Fruit fly (Drosophila melanogaster): ENCODE measurements around the gene CG13760.
A peak's percentile ranks its signal among the peaks of the same experiment; 100 is the strongest.

The CG13760 gene

DNA sequence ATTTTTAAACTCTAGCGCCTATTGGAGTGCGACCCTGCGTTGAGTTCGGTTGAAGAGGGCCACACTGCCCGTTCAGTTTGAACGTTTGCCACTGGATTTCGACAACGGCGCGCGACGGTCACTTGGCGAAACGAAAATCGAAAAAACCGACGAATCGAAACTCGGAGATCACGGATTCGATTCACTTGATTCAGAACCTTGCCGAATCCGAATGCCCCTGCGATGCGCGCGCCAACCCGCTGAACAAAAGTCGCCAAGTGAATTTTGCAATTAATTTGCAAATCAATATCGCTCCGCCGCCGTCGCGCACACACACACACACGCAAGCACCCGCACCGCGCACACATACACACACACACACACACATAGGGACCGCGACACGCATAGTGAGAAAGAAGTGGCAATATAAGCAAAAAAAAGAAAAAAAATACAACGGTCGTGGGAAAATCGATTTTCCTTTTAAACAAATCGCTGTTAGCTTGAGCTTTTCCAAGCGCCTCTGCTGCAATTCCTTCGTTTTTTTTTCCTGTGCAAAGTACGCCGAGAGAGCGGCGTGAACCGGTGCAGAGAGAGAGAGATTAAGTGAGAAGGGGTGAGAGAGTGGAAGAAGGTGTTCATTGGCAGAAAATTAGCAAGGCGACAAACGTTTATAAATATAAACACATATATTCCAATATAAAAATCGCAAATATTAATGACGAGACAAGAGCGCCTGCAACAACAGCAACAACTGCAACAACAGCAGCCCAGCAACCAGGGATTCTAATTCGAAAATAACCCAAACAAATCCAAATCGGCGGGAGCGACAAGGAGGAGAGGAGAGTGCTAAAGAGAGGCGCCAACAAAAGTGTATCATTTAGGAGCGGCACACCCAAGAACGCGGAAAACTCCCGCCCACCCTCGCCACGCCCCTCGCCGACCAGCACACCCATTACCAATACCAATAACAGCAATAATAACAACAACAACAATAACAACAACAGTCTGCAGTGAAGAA is 3.2 kb upstream of the CG13760 start, which contains the start of gene egh (continued):
- no peak for TF ChIP-seq CG11398 (GFP tag; optimal IDR thresholded peaks at IDR 0.05)
- peak; percentile 48 for TF ChIP-seq BEAF-32 (GFP tag; optimal IDR thresholded peaks at IDR 0.05)
- no peak for TF ChIP-seq CG14965 (GFP tag; optimal IDR thresholded peaks at IDR 0.05; ENCODE audit: borderline replicate concordance)
- peak; percentile 99 for TF ChIP-seq CG2116 (GFP tag; optimal IDR thresholded peaks at IDR 0.05)
- no peak for TF ChIP-seq CG2129 (GFP tag; IDR thresholded peaks at IDR 0.05; ENCODE audit: partially characterized antibody)
- TF ChIP-seq Dip3 (GFP tag; optimal IDR thresholded peaks at IDR 0.05): no peak
- TF ChIP-seq CG5245 (GFP tag; optimal IDR thresholded peaks at IDR 0.05): no peak
- peak; percentile 43 for TF ChIP-seq her (GFP tag; optimal IDR thresholded peaks at IDR 0.05)
- TF ChIP-seq bbx (GFP tag; IDR thresholded peaks at IDR 0.05; ENCODE audit: partially characterized antibody): peak; percentile 39
- 0 out of 3 replicates have a peak, but pooled peaks have one; percentile 14 for TF ChIP-seq CG16813 (GFP tag; IDR thresholded peaks at IDR 0.05; ENCODE audit: partially characterized antibody)
- TF ChIP-seq bowl (GFP tag; IDR thresholded peaks at IDR 0.05): no peak
- TF ChIP-seq Trl (optimal IDR thresholded peaks at IDR 0.05): peak; percentile 76 to 92
- peak; percentile 51 for TF ChIP-seq Trl (GFP tag; optimal IDR thresholded peaks at IDR 0.05)
- TF ChIP-seq eyg (GFP tag; optimal IDR thresholded peaks at IDR 0.05): no peak
- no peak for TF ChIP-seq CG18262 (tag; optimal IDR thresholded peaks at IDR 0.05)
- TF ChIP-seq gro (GFP tag; optimal IDR thresholded peaks at IDR 0.05): no peak
- 0 out of 2 replicates have a peak, but pooled peaks have one; percentile 32 for TF ChIP-seq CG5953 (GFP tag; IDR thresholded peaks at IDR 0.05)
- TF ChIP-seq CG15479 (GFP tag; optimal IDR thresholded peaks at IDR 0.05): no peak
- TF ChIP-seq mirr (GFP tag; optimal IDR thresholded peaks at IDR 0.05): no peak
- no peak for TF ChIP-seq CoRest (tag; optimal IDR thresholded peaks at IDR 0.05)
- TF ChIP-seq Fer3 (tag; optimal IDR thresholded peaks at IDR 0.05): no peak
- 0 out of 3 replicates have a peak, but pooled peaks have one; percentile 17 for TF ChIP-seq dysf (GFP tag; IDR thresholded peaks at IDR 0.05)
- no peak for TF ChIP-seq CG17912 (GFP tag; optimal IDR thresholded peaks at IDR 0.05)
- peak in 1 of 2 experiments; percentile 60 for TF ChIP-seq insv (GFP tag; optimal IDR thresholded peaks at IDR 0.05)
- TF ChIP-seq Awh (GFP tag; IDR thresholded peaks at IDR 0.05): no peak
- no peak for TF ChIP-seq crp (GFP tag; optimal IDR thresholded peaks at IDR 0.05)
- TF ChIP-seq Sin3A (optimal IDR thresholded peaks at IDR 0.05): peak; percentile 43
- no peak for TF ChIP-seq twi (tag; optimal IDR thresholded peaks at IDR 0.05)
- TF ChIP-seq mld (GFP tag; IDR thresholded peaks at IDR 0.05; ENCODE audit: partially characterized antibody): no peak
- no peak for TF ChIP-seq CG12744 (GFP tag; optimal IDR thresholded peaks at IDR 0.05)
- peak; percentile 69 for TF ChIP-seq CG32772 (GFP tag; IDR thresholded peaks at IDR 0.05)
- TF ChIP-seq da (GFP tag; optimal IDR thresholded peaks at IDR 0.05): no peak
- no peak for TF ChIP-seq CG12391 (tag; optimal IDR thresholded peaks at IDR 0.05)
- TF ChIP-seq lov (optimal IDR thresholded peaks at IDR 0.05): no peak
- no peak for TF ChIP-seq lov (GFP tag; IDR thresholded peaks at IDR 0.05)
- peak; percentile 97 for TF ChIP-seq CG9797 (GFP tag; optimal IDR thresholded peaks at IDR 0.05)
- no peak for TF ChIP-seq slp2 (GFP tag; optimal IDR thresholded peaks at IDR 0.05)
- no peak for TF ChIP-seq CG8924 (tag; optimal IDR thresholded peaks at IDR 0.05)
- no peak for TF ChIP-seq Opbp (GFP tag; IDR thresholded peaks at IDR 0.05; ENCODE audit: partially characterized antibody)
- TF ChIP-seq Ptx1 (GFP tag; IDR thresholded peaks at IDR 0.05): peak; percentile 60
- TF ChIP-seq ara (GFP tag; IDR thresholded peaks at IDR 0.05): no peak
- TF ChIP-seq bab2 (GFP tag; optimal IDR thresholded peaks at IDR 0.05): no peak
- TF ChIP-seq Oaz (GFP tag; IDR thresholded peaks at IDR 0.05): no peak
- no peak for TF ChIP-seq otp (GFP tag; IDR thresholded peaks at IDR 0.05)
- no peak for TF ChIP-seq Dip2 (GFP tag; IDR thresholded peaks at IDR 0.05)
- TF ChIP-seq CG2889 (GFP tag; IDR thresholded peaks at IDR 0.05): 0 out of 3 replicates have a peak, but pooled peaks have one; percentile 45
- no peak for TF ChIP-seq lmd (GFP tag; IDR thresholded peaks at IDR 0.05)
- peak; percentile 27; the same call in 1 of the 3 replicates for TF ChIP-seq zfh1 (GFP tag; IDR thresholded peaks at IDR 0.05)
- no peak for TF ChIP-seq luna (GFP tag; optimal IDR thresholded peaks at IDR 0.05)

Measured in whole organism, embryonic.